Fruit fly (Drosophila melanogaster) whole organism, pupa: ENCODE measurements around the gene Adk1.

Experiments used
- CG34367 ChIP-seq: fragments of 200-800 bp; sonication (Bioruptor generic); optimal IDR thresholded peaks from 2 replicates; lab custom pipeline; 2018; ENCODE audit warnings: missing biosample characterization, mild to moderate bottlenecking, missing genetic modification characterization
- fd96Ca ChIP-seq: fragments of 200-800 bp; sonication (Bioruptor generic); IDR thresholded peaks from 3 replicates; pipeline ENCODE4 v1.3.6; 2022; ENCODE audit warnings: missing biosample characterization, missing genetic modification characterization

DNA sequence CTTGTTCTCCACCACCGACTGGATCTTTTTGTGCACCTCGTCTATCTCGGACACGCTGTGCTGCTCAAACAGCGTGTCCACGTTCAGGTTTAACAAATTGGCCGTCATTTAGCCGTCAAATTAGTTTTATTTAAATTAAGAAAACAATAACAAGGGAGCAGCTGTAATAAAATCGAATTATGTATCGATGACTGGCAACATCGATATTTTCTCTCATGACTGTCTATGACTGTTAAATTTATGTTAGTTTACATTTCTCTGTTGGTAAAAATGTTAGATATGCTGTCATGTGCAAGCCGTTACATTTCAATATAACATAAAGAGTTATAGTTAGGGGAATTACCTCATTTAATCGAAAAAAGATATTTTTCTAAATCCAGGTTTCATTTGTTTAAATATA, 21.8 kb downstream of the Adk1 start, which contains the start of gene Cog1:
- TF ChIP-seq CG34367 (tag; lab: Kevin White, UChicago) (no peak), fd96Ca (GFP tag; lab: Robert Waterston, UW) (no peak)
